Fruit fly (Drosophila melanogaster) whole organism, embryonic: ENCODE measurements around the gene crq.
A peak's percentile ranks its signal among the peaks of the same experiment; 100 is the strongest.

Experiments
- Bdp1 ChIP-seq: fragments of 200-800 bp; sonication (Bioruptor generic); optimal IDR thresholded peaks from 3 replicates; lab custom pipeline; 2016; ENCODE audit warnings: missing biosample characterization, missing genetic modification characterization
- CG10209 ChIP-seq: fragments of 200-800 bp; sonication (Bioruptor generic); optimal IDR thresholded peaks from 3 replicates; lab custom pipeline; 2017; ENCODE audit warnings: missing biosample characterization, mild to moderate bottlenecking, missing genetic modification characterization, missing genetic modification reagents
- CG13287 ChIP-seq: fragments of 200-800 bp; sonication (Bioruptor generic); IDR thresholded peaks from 2 replicates; pipeline ENCODE4 v1.3.6; 2022; ENCODE audit warnings: missing biosample characterization, missing genetic modification characterization; ENCODE audit not compliant: partially characterized antibody
- CG14667 ChIP-seq: fragments of 200-800 bp; sonication (Bioruptor generic); IDR thresholded peaks from 2 replicates; pipeline ENCODE4 v1.3.6; 2022; ENCODE audit warnings: missing biosample characterization, missing genetic modification characterization
- CG1529 ChIP-seq: fragments of 200-800 bp; sonication (Bioruptor generic); optimal IDR thresholded peaks from 3 replicates; lab custom pipeline; 2018; ENCODE audit warnings: missing biosample characterization, missing genetic modification characterization
- CG15479 ChIP-seq: fragments of 200-800 bp; sonication (Bioruptor generic); optimal IDR thresholded peaks from 3 replicates; lab custom pipeline; 2019; ENCODE audit warnings: missing biosample characterization, mild to moderate bottlenecking, missing genetic modification characterization, moderate library complexity
- CG18619 ChIP-seq: fragments of 200-800 bp; sonication (Bioruptor generic); optimal IDR thresholded peaks from 3 replicates; lab custom pipeline; 2017; ENCODE audit warnings: missing biosample characterization, mild to moderate bottlenecking, missing genetic modification characterization
- CG2116 ChIP-seq: fragments of 200-800 bp; sonication (Bioruptor generic); optimal IDR thresholded peaks from 3 replicates; lab custom pipeline; 2018; ENCODE audit warnings: missing biosample characterization, mild to moderate bottlenecking, missing genetic modification characterization
- CG32532 ChIP-seq: fragments of 200-800 bp; sonication (Bioruptor generic); IDR thresholded peaks from 2 replicates; pipeline ENCODE4 v1.3.6; 2022; ENCODE audit warnings: missing biosample characterization, missing genetic modification characterization
- CG32767 ChIP-seq: fragments of 200-800 bp; sonication (Bioruptor generic); IDR thresholded peaks from 2 replicates; pipeline ENCODE4 v1.3.6; 2022; ENCODE audit warnings: missing biosample characterization, missing genetic modification characterization
- CG6654 ChIP-seq: fragments of 200-800 bp; sonication (Bioruptor generic); optimal IDR thresholded peaks from 2 replicates; lab custom pipeline; 2017; ENCODE audit warnings: missing biosample characterization, mild to moderate bottlenecking, missing genetic modification characterization
- CG8281 ChIP-seq: fragments of 200-800 bp; sonication (Bioruptor generic); optimal IDR thresholded peaks from 2 replicates; lab custom pipeline; 2018; ENCODE audit warnings: missing biosample characterization, mild to moderate bottlenecking, missing genetic modification characterization, moderate library complexity
- CG8924 ChIP-seq: fragments of 200-800 bp; optimal IDR thresholded peaks from 3 replicates; lab custom pipeline; 2019; ENCODE audit warnings: missing biosample characterization, mild to moderate bottlenecking, missing genetic modification characterization, moderate library complexity
- Dll ChIP-seq: fragments of 200-800 bp; sonication (Bioruptor generic); IDR thresholded peaks from 4 replicates; pipeline ENCODE4 v1.3.6; 2022; ENCODE audit warnings: missing biosample characterization, missing genetic modification characterization; ENCODE audit not compliant: partially characterized antibody
- E2f1 ChIP-seq: fragments of 200-800 bp; sonication (Bioruptor generic); IDR thresholded peaks from 2 replicates; pipeline ENCODE4 v1.3.6; 2022; ENCODE audit warnings: missing biosample characterization, missing genetic modification characterization
- H2.0 ChIP-seq: fragments of 200-800 bp; sonication (Bioruptor generic); IDR thresholded peaks from 2 replicates; pipeline ENCODE4 v1.3.6; 2022; ENCODE audit warnings: missing biosample characterization, missing genetic modification characterization
- Hmx ChIP-seq: fragments of 200-800 bp; sonication (Bioruptor generic); optimal IDR thresholded peaks from 2 replicates; lab custom pipeline; 2016; ENCODE audit warnings: missing biosample characterization, missing genetic modification characterization
- Hr3 ChIP-seq: fragments of 200-800 bp; sonication (Bioruptor generic); optimal IDR thresholded peaks from 3 replicates; lab custom pipeline; 2016; ENCODE audit warnings: missing biosample characterization, missing genetic modification characterization
- Mad ChIP-seq: fragments of 200-800 bp; sonication (Bioruptor generic); optimal IDR thresholded peaks from 2 replicates; lab custom pipeline; 2016; ENCODE audit warnings: missing biosample characterization, missing genetic modification characterization
- Mrtf ChIP-seq: fragments of 200-800 bp; sonication (Bioruptor generic); IDR thresholded peaks from 3 replicates; pipeline ENCODE4 v1.3.6; 2022; ENCODE audit warnings: missing biosample characterization, missing genetic modification characterization
- NFAT ChIP-seq: fragments of 200-800 bp; sonication (Bioruptor generic); IDR thresholded peaks from 2 replicates; pipeline ENCODE4 v1.3.6; 2022; ENCODE audit warnings: missing biosample characterization, missing genetic modification characterization
- Oaz ChIP-seq: fragments of 200-800 bp; sonication (Bioruptor generic); IDR thresholded peaks from 2 replicates; pipeline ENCODE4 v1.3.6; 2022; ENCODE audit warnings: missing biosample characterization, missing genetic modification characterization
- PHDP ChIP-seq: fragments of 200-800 bp; sonication (Bioruptor generic); optimal IDR thresholded peaks from 3 replicates; lab custom pipeline; 2018; ENCODE audit warnings: missing biosample characterization, mild to moderate bottlenecking, missing genetic modification characterization, moderate library complexity
- Pdp1 ChIP-seq, 2 experiments: fragments of 200-800 bp; sonication (Bioruptor generic); optimal IDR thresholded peaks; 3 replicates each; lab custom pipeline; 2016; ENCODE audit warnings: missing biosample characterization in 2 of 2, missing genetic modification characterization in 2 of 2, mild to moderate bottlenecking in 1 of 2, moderate library complexity in 1 of 2
- bab2 ChIP-seq: fragments of 200-800 bp; sonication (Bioruptor generic); optimal IDR thresholded peaks from 2 replicates; lab custom pipeline; 2016; ENCODE audit warnings: missing biosample characterization, missing genetic modification characterization
- cg ChIP-seq: fragments of 200-800 bp; sonication (Bioruptor generic); optimal IDR thresholded peaks from 3 replicates; lab custom pipeline; 2019; ENCODE audit warnings: missing biosample characterization, mild to moderate bottlenecking, missing genetic modification characterization, moderate library complexity
- crol ChIP-seq: fragments of 200-800 bp; sonication (Bioruptor generic); IDR thresholded peaks from 2 replicates; pipeline ENCODE4 v1.3.6; 2022; ENCODE audit warnings: missing biosample characterization, missing genetic modification characterization
- danr ChIP-seq: fragments of 200-800 bp; sonication (Bioruptor generic); IDR thresholded peaks from 2 replicates; pipeline ENCODE4 v1.3.6; 2022; ENCODE audit warnings: missing biosample characterization, missing genetic modification characterization
- dati ChIP-seq: fragments of 200-800 bp; sonication (Bioruptor generic); IDR thresholded peaks from 2 replicates; pipeline ENCODE4 v1.3.6; 2022; ENCODE audit warnings: missing biosample characterization, missing genetic modification characterization
- fd3F ChIP-seq: fragments of 200-800 bp; sonication (Bioruptor generic); optimal IDR thresholded peaks from 2 replicates; lab custom pipeline; 2018; ENCODE audit warnings: missing biosample characterization, mild to moderate bottlenecking, missing genetic modification characterization, moderate library complexity
- ftz-f1 ChIP-seq: fragments of 200-800 bp; sonication (Bioruptor generic); optimal IDR thresholded peaks from 2 replicates; lab custom pipeline; 2016; ENCODE audit warnings: missing biosample characterization, missing genetic modification characterization
- gcm2 ChIP-seq: fragments of 200-800 bp; sonication (Bioruptor generic); optimal IDR thresholded peaks from 2 replicates; lab custom pipeline; 2016; ENCODE audit warnings: missing biosample characterization, missing genetic modification characterization
- gfzf ChIP-seq: fragments of 200-800 bp; sonication (Bioruptor generic); optimal IDR thresholded peaks from 2 replicates; lab custom pipeline; 2016; ENCODE audit warnings: missing biosample characterization, mild to moderate bottlenecking, missing genetic modification characterization, moderate library complexity
- grn ChIP-seq: fragments of 200-800 bp; sonication (Bioruptor generic); optimal IDR thresholded peaks from 3 replicates; lab custom pipeline; 2017; ENCODE audit warnings: missing biosample characterization, missing genetic modification characterization
- gro ChIP-seq: fragments of 200-800 bp; sonication (Bioruptor generic); optimal IDR thresholded peaks from 2 replicates; lab custom pipeline; 2016; ENCODE audit warnings: missing biosample characterization, missing genetic modification characterization
- gsb-n ChIP-seq: fragments of 200-800 bp; sonication (Bioruptor generic); optimal IDR thresholded peaks from 3 replicates; lab custom pipeline; 2018; ENCODE audit warnings: missing biosample characterization, mild to moderate bottlenecking, missing genetic modification characterization
- gt ChIP-seq: fragments of 200-800 bp; sonication (Bioruptor generic); IDR thresholded peaks from 2 replicates; pipeline ENCODE4 v1.3.6; 2022; ENCODE audit warnings: missing biosample characterization, missing genetic modification characterization
- her ChIP-seq: fragments of 200-800 bp; sonication (Bioruptor generic); optimal IDR thresholded peaks from 2 replicates; lab custom pipeline; 2016; ENCODE audit warnings: missing biosample characterization, missing genetic modification characterization
- inv ChIP-seq: fragments of 200-800 bp; sonication (Bioruptor generic); IDR thresholded peaks from 2 replicates; pipeline ENCODE4 v1.3.6; 2022; ENCODE audit warnings: missing biosample characterization, missing genetic modification characterization; ENCODE audit not compliant: partially characterized antibody
- lola ChIP-seq, 3 experiments: fragments of >200 bp in 2 of 3; fragments of 200-800 bp in 1 of 3; sonication (Bioruptor generic) in 1 of 3; optimal IDR thresholded peaks; 2 replicates each; lab custom pipeline; 2017 to 2019; ENCODE audit warnings: missing biosample characterization in 3 of 3, missing genetic modification characterization in 3 of 3, mild to moderate bottlenecking in 1 of 3, moderate library complexity in 1 of 3
- maf-S ChIP-seq: fragments of 200-800 bp; sonication (Bioruptor generic); optimal IDR thresholded peaks from 2 replicates; lab custom pipeline; 2016; ENCODE audit warnings: missing biosample characterization, missing genetic modification characterization
- nerfin-2 ChIP-seq: fragments of 200-800 bp; sonication (Bioruptor generic); IDR thresholded peaks from 2 replicates; pipeline ENCODE4 v1.3.6; 2022; ENCODE audit warnings: missing biosample characterization, missing genetic modification characterization; ENCODE audit not compliant: partially characterized antibody
- odd ChIP-seq: fragments of 200-800 bp; sonication (Bioruptor generic); optimal IDR thresholded peaks from 2 replicates; lab custom pipeline; 2017; ENCODE audit warnings: missing biosample characterization, mild to moderate bottlenecking, missing genetic modification characterization
- run ChIP-seq: fragments of 200-800 bp; sonication (Bioruptor generic); optimal IDR thresholded peaks from 3 replicates; lab custom pipeline; 2018; ENCODE audit warnings: missing biosample characterization, mild to moderate bottlenecking, missing genetic modification characterization
- sqz ChIP-seq: fragments of 200-800 bp; sonication (Bioruptor generic); optimal IDR thresholded peaks from 3 replicates; lab custom pipeline; 2018; ENCODE audit warnings: missing biosample characterization, mild to moderate bottlenecking, missing genetic modification characterization
- stwl ChIP-seq: fragments of 200-800 bp; sonication (Bioruptor generic); optimal IDR thresholded peaks from 3 replicates; lab custom pipeline; 2018; ENCODE audit warnings: missing biosample characterization, mild to moderate bottlenecking, missing genetic modification characterization, moderate library complexity
- tll ChIP-seq, 2 experiments: fragments of 200-800 bp in 1 of 2; fragments of >200 bp in 1 of 2; sonication (Bioruptor generic) in 1 of 2; optimal IDR thresholded peaks; 2 replicates each; lab custom pipeline; 2017 to 2019; ENCODE audit warnings: missing biosample characterization in 2 of 2, missing genetic modification characterization in 2 of 2, mild to moderate bottlenecking in 1 of 2, moderate library complexity in 1 of 2
- tna ChIP-seq: fragments of 200-800 bp; sonication (Bioruptor generic); IDR thresholded peaks from 2 replicates; pipeline ENCODE4 v1.3.6; 2022; ENCODE audit warnings: missing biosample characterization, missing genetic modification characterization; ENCODE audit not compliant: partially characterized antibody
- toy ChIP-seq: fragments of 200-800 bp; sonication (Bioruptor generic); IDR thresholded peaks from 2 replicates; pipeline ENCODE4 v1.3.6; 2022; ENCODE audit warnings: missing biosample characterization, missing genetic modification characterization
- usp ChIP-seq: fragments of >200 bp; optimal IDR thresholded peaks from 2 replicates; lab custom pipeline; 2017; ENCODE audit warnings: missing biosample characterization, missing genetic modification characterization

crq gene

dm6 chr2L:485825-486240 is 33.0 kb upstream of the crq start (continued):
- TF ChIP-seq CG10209 (GFP tag; lab: Kevin White, UChicago) (peak; percentile 94), crol (GFP tag; lab: Robert Waterston, UW) (peak; percentile 78; the same call in 1 of the 2 replicates), gfzf (GFP tag; lab: Kevin White, UChicago) (peak; percentile 19), CG8924 (tag; lab: Kevin White, UChicago) (peak; percentile 78), CG2116 (peak; percentile 79), Bdp1 (GFP tag; lab: Kevin White, UChicago) (peak; percentile 83), tll (GFP tag; optimal IDR thresholded peaks at IDR 0.05; lab: Kevin White, UChicago) (peak in 1 of 2 experiments; percentile 37), CG1529 (GFP tag; lab: Kevin White, UChicago) (peak; percentile 95), cg (GFP tag; lab: Kevin White, UChicago) (peak; percentile 47), CG18619 (GFP tag; lab: Kevin White, UChicago) (peak; percentile 93), bab2 (GFP tag; lab: Kevin White, UChicago) (peak; percentile 96), gsb-n (peak; percentile 86), lola (GFP tag; optimal IDR thresholded peaks at IDR 0.05; lab: Kevin White, UChicago) (peak in 1 of 3 experiments; percentile 61), Hr3 (GFP tag; lab: Kevin White, UChicago) (peak; percentile 61), usp (GFP tag; lab: Kevin White, UChicago) (no peak), H2.0 (GFP tag; lab: Robert Waterston, UW) (peak; percentile 49), tna (GFP tag; lab: Robert Waterston, UW) (no peak), ftz-f1 (GFP tag; lab: Kevin White, UChicago) (peak; percentile 82), CG13287 (GFP tag; lab: Robert Waterston, UW) (no peak), CG32532 (GFP tag; lab: Robert Waterston, UW) (peak; percentile 59; the same call in 1 of the 2 replicates), CG15479 (peak; percentile 61), grn (GFP tag; lab: Kevin White, UChicago) (peak; percentile 96), NFAT (GFP tag; lab: Robert Waterston, UW) (peak; percentile 63), dati (GFP tag; lab: Robert Waterston, UW) (peak; percentile 49; the same call in 1 of the 2 replicates), E2f1 (peak; percentile 64), run (tag; lab: Kevin White, UChicago) (peak; percentile 76), PHDP (tag; lab: Kevin White, UChicago) (peak; percentile 81), CG6654 (GFP tag; lab: Kevin White, UChicago) (peak; percentile 56), Mad (GFP tag; lab: Kevin White, UChicago) (peak; percentile 88), gcm2 (peak; percentile 74), sqz (GFP tag; lab: Kevin White, UChicago) (peak; percentile 75), toy (GFP tag; lab: Robert Waterston, UW) (peak; percentile 55; the same call in 1 of the 2 replicates), Oaz (no peak), CG32767 (peak; percentile 46), stwl (no peak), CG8281 (peak; percentile 72), gro (GFP tag; lab: Kevin White, UChicago) (peak; percentile 69), danr (GFP tag; lab: Robert Waterston, UW) (peak; percentile 53), Hmx (no peak), nerfin-2 (GFP tag; lab: Robert Waterston, UW) (no peak), CG14667 (GFP tag; lab: Robert Waterston, UW) (peak; percentile 32; the same call in 1 of the 2 replicates), Pdp1 (GFP tag; optimal IDR thresholded peaks at IDR 0.05; lab: Kevin White, UChicago) (peak; percentile 60 to 76), fd3F (GFP tag; lab: Kevin White, UChicago) (peak; percentile 58), maf-S (peak; percentile 83), Dll (GFP tag; lab: Robert Waterston, UW) (no peak), inv (GFP tag; lab: Robert Waterston, UW) (no peak), Mrtf (peak; percentile 62; the same call in 1 of the 3 replicates), odd (GFP tag; lab: Kevin White, UChicago) (peak; percentile 95), her (GFP tag; lab: Kevin White, UChicago) (peak; percentile 90), gt (peak; percentile 59)
